Worm (Caenorhabditis elegans) whole organism, early embryonic: Measurements from ENCODE around the gene C27H6.9.

Experiments
- B0310.2 ChIP-seq: sonication (generic microtip); optimal IDR thresholded peaks from 2 replicates; lab custom pipeline; 2016; ENCODE audit warnings: mild to moderate bottlenecking, missing genetic modification characterization, missing compliant biosample characterization
- F13C5.2 ChIP-seq: sonication (generic microtip); optimal IDR thresholded peaks from 2 replicates; lab custom pipeline; 2017; ENCODE audit warnings: mild to moderate bottlenecking, missing genetic modification characterization, inconsistent platforms, missing compliant biosample characterization
- aly-1 ChIP-seq: sonication (generic microtip); optimal IDR thresholded peaks from 2 replicates; lab custom pipeline; 2016; ENCODE audit warnings: missing genetic modification characterization, missing compliant biosample characterization
- ama-1 ChIP-seq: fragments of 150-350 bp; optimal IDR thresholded peaks from 2 replicates; lab custom pipeline; 2014
- ceh-13 ChIP-seq: fragments of 200-800 bp; sonication (Bioruptor generic); optimal IDR thresholded peaks from 2 replicates; lab custom pipeline; 2018; ENCODE audit warnings: mild to moderate bottlenecking, missing genetic modification characterization, missing compliant biosample characterization
- ceh-36 ChIP-seq: sonication (generic microtip); optimal IDR thresholded peaks from 2 replicates; lab custom pipeline; 2016; ENCODE audit warnings: missing genetic modification characterization, inconsistent platforms, missing compliant biosample characterization
- ets-7 ChIP-seq: sonication (generic microtip); optimal IDR thresholded peaks from 2 replicates; lab custom pipeline; 2016; ENCODE audit warnings: missing genotype, missing genetic modification characterization, missing compliant biosample characterization
- flt-1 ChIP-seq: fragments of 200-800 bp; sonication (Bioruptor generic); IDR thresholded peaks from 2 replicates; pipeline ENCODE4 v1.3.6; 2022; ENCODE audit warnings: missing genetic modification characterization, missing compliant biosample characterization
- hmbx-1 ChIP-seq: sonication (generic microtip); optimal IDR thresholded peaks from 2 replicates; lab custom pipeline; 2016; ENCODE audit warnings: mild to moderate bottlenecking, missing genetic modification characterization, missing compliant biosample characterization
- hmg-4 ChIP-seq: fragments of 200-800 bp; sonication (Bioruptor generic); optimal IDR thresholded peaks from 2 replicates; lab custom pipeline; 2018; ENCODE audit warnings: mild to moderate bottlenecking, missing genetic modification characterization, missing compliant biosample characterization
- hnd-1 ChIP-seq: sonication (generic microtip); optimal IDR thresholded peaks from 2 replicates; lab custom pipeline; 2016; ENCODE audit warnings: missing genetic modification characterization, missing compliant biosample characterization
- pes-1 ChIP-seq: fragments of 200-800 bp; sonication (Bioruptor generic); IDR thresholded peaks from 2 replicates; pipeline ENCODE4 v1.3.6; 2022; ENCODE audit warnings: missing genetic modification reagents, missing genetic modification characterization, missing compliant biosample characterization
- scrt-1 ChIP-seq: fragments of 200-800 bp; sonication (Bioruptor generic); IDR thresholded peaks from 2 replicates; pipeline ENCODE4 v1.3.6; 2022; ENCODE audit warnings: missing genetic modification characterization, missing compliant biosample characterization
- sea-1 ChIP-seq: fragments of 200-800 bp; sonication (Bioruptor generic); conservative IDR thresholded peaks from 2 replicates; pipeline ENCODE4 v1.3.6; 2022; ENCODE audit warnings: missing genetic modification characterization, missing compliant biosample characterization
- tbx-11 ChIP-seq: fragments of 200-800 bp; sonication (Bioruptor generic); IDR thresholded peaks from 2 replicates; pipeline ENCODE4 v1.3.6; 2022; ENCODE audit warnings: missing genetic modification characterization, missing compliant biosample characterization
- tbx-37 ChIP-seq: fragments of 200-800 bp; sonication (Bioruptor generic); conservative IDR thresholded peaks from 2 replicates; pipeline ENCODE4 v1.3.6; 2022; ENCODE audit warnings: missing genetic modification reagents, missing genetic modification characterization, missing compliant biosample characterization
- tra-4 ChIP-seq: sonication (generic microtip); optimal IDR thresholded peaks from 2 replicates; lab custom pipeline; 2017; ENCODE audit warnings: missing genetic modification characterization, missing compliant biosample characterization

The C27H6.9 gene

ce11 chrV:9982568-9982967, at the start of gene C27H6.9:
C27H6.9 (plus strand) TSS chrV:9982868.
- no peak for TF ChIP-seq hnd-1 (tag; lab: Kevin White, UChicago)
- no peak for TF ChIP-seq ets-7 (tag; lab: Kevin White, UChicago)
- no peak for TF ChIP-seq ama-1 (lab: Kevin White, UChicago)
- no peak for TF ChIP-seq scrt-1
- no peak for TF ChIP-seq tbx-37
- no peak for TF ChIP-seq F13C5.2 (tag; lab: Kevin White, UChicago)
- no peak for TF ChIP-seq flt-1 (GFP tag; lab: Robert Waterston, UW)
- TF ChIP-seq tbx-11 (GFP tag; lab: Robert Waterston, UW) = no peak
- TF ChIP-seq ceh-13 (GFP tag; lab: Kevin White, UChicago) = no peak

- TF ChIP-seq ceh-13 (GFP tag; lab: Kevin White, UChicago) = no peak
- no peak for TF ChIP-seq tra-4
- no peak for TF ChIP-seq F13C5.2 (tag; lab: Kevin White, UChicago)
- no peak for TF ChIP-seq ets-7 (tag; lab: Kevin White, UChicago)
- TF ChIP-seq pes-1 = no peak
- no peak for TF ChIP-seq tbx-37
- no peak for TF ChIP-seq scrt-1
- no peak for TF ChIP-seq aly-1 (tag; lab: Kevin White, UChicago)
- no peak for TF ChIP-seq B0310.2 (tag; lab: Kevin White, UChicago)
- no peak for TF ChIP-seq ama-1 (lab: Kevin White, UChicago)
- no peak for TF ChIP-seq sea-1
These were observed 45.2 kb upstream of the C27H6.9 start, which contains the start of gene srj-33 for ce11 chrV:9937435-9937834. srj-33 (minus strand) TSS chrV:9937535.

ce11 chrV:9943039-9943438, 39.6 kb upstream of the C27H6.9 start, which contains the start of gene fipr-12:
fipr-12 (plus strand) TSS chrV:9943339.
- TF ChIP-seq ceh-36 (tag; lab: Kevin White, UChicago) (no peak), sea-1 (no peak), tbx-11 (GFP tag; lab: Robert Waterston, UW) (no peak), ets-7 (tag; lab: Kevin White, UChicago) (no peak), tbx-37 (no peak), pes-1 (no peak)

- TF ChIP-seq hmg-4 (GFP tag; lab: Kevin White, UChicago) (no peak), tbx-11 (GFP tag; lab: Robert Waterston, UW) (no peak), sea-1 (no peak), B0310.2 (tag; lab: Kevin White, UChicago) (no peak), hmbx-1 (tag; lab: Kevin White, UChicago) (no peak), aly-1 (tag; lab: Kevin White, UChicago) (no peak), ama-1 (lab: Kevin White, UChicago) (no peak), F13C5.2 (tag; lab: Kevin White, UChicago) (no peak), hnd-1 (tag; lab: Kevin White, UChicago) (no peak), tbx-37 (no peak), ceh-36 (tag; lab: Kevin White, UChicago) (no peak), ceh-13 (GFP tag; lab: Kevin White, UChicago) (no peak)
These were observed 38.6 kb upstream of the C27H6.9 start, which contains the start of gene sre-28 for ce11 chrV:9944093-9944492. sre-28 (plus strand) TSS chrV:9944393.

- TF ChIP-seq tbx-11 (GFP tag; lab: Robert Waterston, UW) (no peak), F13C5.2 (tag; lab: Kevin White, UChicago) (no peak), hmg-4 (GFP tag; lab: Kevin White, UChicago) (no peak), ets-7 (tag; lab: Kevin White, UChicago) (no peak), tra-4 (no peak), flt-1 (GFP tag; lab: Robert Waterston, UW) (no peak), sea-1 (no peak), B0310.2 (tag; lab: Kevin White, UChicago) (no peak)
These were observed 33.8 kb upstream of the C27H6.9 start, which contains the start of gene nlp-58 for ce11 chrV:9948840-9949239. nlp-58 (minus strand) TSS chrV:9948940.

- TF ChIP-seq ceh-13 (GFP tag; lab: Kevin White, UChicago) = no peak
These were observed 31.8 kb upstream of the C27H6.9 start, which contains the start of gene ttr-46 for ce11 chrV:9950861-9951260. ttr-46 (plus strand) TSS chrV:9951233.

ce11 chrV:9952396-9952795, 30.3 kb upstream of the C27H6.9 start, which contains the start of gene mam-5:
mam-5 (plus strand) TSS chrV:9952699.
- TF ChIP-seq pes-1 (no peak), ets-7 (tag; lab: Kevin White, UChicago) (no peak), ceh-36 (tag; lab: Kevin White, UChicago) (no peak), hmg-4 (GFP tag; lab: Kevin White, UChicago) (no peak), tbx-11 (GFP tag; lab: Robert Waterston, UW) (no peak), aly-1 (tag; lab: Kevin White, UChicago) (no peak), sea-1 (no peak)

- no peak for TF ChIP-seq ceh-13 (GFP tag; lab: Kevin White, UChicago)
- TF ChIP-seq hnd-1 (tag; lab: Kevin White, UChicago) = no peak
- TF ChIP-seq ets-7 (tag; lab: Kevin White, UChicago) = no peak
- no peak for TF ChIP-seq aly-1 (tag; lab: Kevin White, UChicago)
- TF ChIP-seq hmbx-1 (tag; lab: Kevin White, UChicago) = no peak
- no peak for TF ChIP-seq sea-1
- TF ChIP-seq ceh-36 (tag; lab: Kevin White, UChicago) = no peak
- TF ChIP-seq ama-1 (lab: Kevin White, UChicago) = no peak
- no peak for TF ChIP-seq scrt-1
- TF ChIP-seq tbx-37 = no peak
- TF ChIP-seq hmg-4 (GFP tag; lab: Kevin White, UChicago) = no peak
- TF ChIP-seq F13C5.2 (tag; lab: Kevin White, UChicago) = no peak
- TF ChIP-seq pes-1 = no peak
- TF ChIP-seq tra-4 = no peak
- TF ChIP-seq tbx-11 (GFP tag; lab: Robert Waterston, UW) = no peak
- no peak for TF ChIP-seq flt-1 (GFP tag; lab: Robert Waterston, UW)
- no peak for TF ChIP-seq B0310.2 (tag; lab: Kevin White, UChicago)
These were observed 24.4 kb upstream of the C27H6.9 start, which contains the start of gene anmt-3 for ce11 chrV:9958231-9958630. anmt-3 (minus strand) TSS chrV:9958331.
